Fruit fly (Drosophila melanogaster) whole organism, embryonic: Measurements from ENCODE around the gene apn.

Experiments
- ATbp ChIP-seq: fragments of 200-800 bp; sonication (Bioruptor generic); optimal IDR thresholded peaks from 2 replicates; lab custom pipeline; 2017; ENCODE audit warnings: missing biosample characterization, mild to moderate bottlenecking, missing genetic modification characterization, missing genetic modification reagents
- Ada2b ChIP-seq: fragments of 200-800 bp; sonication (Bioruptor generic); IDR thresholded peaks from 2 replicates; pipeline ENCODE4 v1.3.6; 2022; ENCODE audit warnings: missing biosample characterization, missing genetic modification characterization
- CG10147 ChIP-seq: fragments of 200-800 bp; sonication (Bioruptor generic); optimal IDR thresholded peaks from 2 replicates; lab custom pipeline; 2019; ENCODE audit warnings: missing biosample characterization, mild to moderate bottlenecking, missing genetic modification characterization, moderate library complexity
- CG10267 ChIP-seq: fragments of 200-800 bp; sonication (Bioruptor generic); optimal IDR thresholded peaks from 2 replicates; lab custom pipeline; 2018; ENCODE audit warnings: missing biosample characterization, mild to moderate bottlenecking, missing genetic modification characterization, moderate library complexity
- CG10543 ChIP-seq: fragments of 200-800 bp; sonication (Bioruptor generic); optimal IDR thresholded peaks from 3 replicates; lab custom pipeline; 2017; ENCODE audit warnings: missing biosample characterization, mild to moderate bottlenecking, missing genetic modification characterization, moderate library complexity
- CG11085 ChIP-seq: fragments of 200-800 bp; sonication (Bioruptor generic); IDR thresholded peaks from 2 replicates; pipeline ENCODE4 v1.3.6; 2022; ENCODE audit warnings: missing biosample characterization, missing genetic modification characterization
- CG12155 ChIP-seq: fragments of 200-800 bp; sonication (Bioruptor generic); optimal IDR thresholded peaks from 3 replicates; lab custom pipeline; 2016; ENCODE audit warnings: missing biosample characterization, missing genetic modification characterization
- CG12236 ChIP-seq: fragments of 200-800 bp; sonication (Bioruptor generic); optimal IDR thresholded peaks from 2 replicates; lab custom pipeline; 2016; ENCODE audit warnings: missing biosample characterization, missing genetic modification characterization
- CG12299 ChIP-seq: fragments of 200-800 bp; sonication (Bioruptor generic); optimal IDR thresholded peaks from 2 replicates; lab custom pipeline; 2018; ENCODE audit warnings: missing biosample characterization, mild to moderate bottlenecking, missing genetic modification characterization
- CG12942 ChIP-seq: fragments of 200-800 bp; sonication (Bioruptor generic); optimal IDR thresholded peaks from 3 replicates; lab custom pipeline; 2016; ENCODE audit warnings: missing biosample characterization, missing genetic modification characterization
- CG15073 ChIP-seq: fragments of 200-800 bp; sonication (Bioruptor generic); optimal IDR thresholded peaks from 2 replicates; lab custom pipeline; 2016; ENCODE audit warnings: missing biosample characterization, missing genetic modification characterization
- CG1529 ChIP-seq: fragments of 200-800 bp; sonication (Bioruptor generic); optimal IDR thresholded peaks from 3 replicates; lab custom pipeline; 2018; ENCODE audit warnings: missing biosample characterization, missing genetic modification characterization
- CG15514 ChIP-seq: fragments of 200-800 bp; sonication (Bioruptor generic); optimal IDR thresholded peaks from 3 replicates; lab custom pipeline; 2017; ENCODE audit warnings: missing biosample characterization, missing genetic modification characterization, mild to moderate bottlenecking, moderate library complexity, missing genetic modification reagents
- CG1603 ChIP-seq: fragments of 200-800 bp; sonication (Bioruptor generic); optimal IDR thresholded peaks from 2 replicates; lab custom pipeline; 2019; ENCODE audit warnings: missing biosample characterization, mild to moderate bottlenecking, missing genetic modification characterization, moderate library complexity
- CG16815 ChIP-seq: fragments of 200-800 bp; sonication (Bioruptor generic); optimal IDR thresholded peaks from 3 replicates; lab custom pipeline; 2017; ENCODE audit warnings: missing biosample characterization, mild to moderate bottlenecking, missing genetic modification characterization
- CG17186 ChIP-seq: fragments of 200-800 bp; sonication (Bioruptor generic); optimal IDR thresholded peaks from 3 replicates; lab custom pipeline; 2017; ENCODE audit warnings: missing biosample characterization, missing genetic modification reagents, missing genetic modification characterization
- CG18262 ChIP-seq: fragments of 200-800 bp; optimal IDR thresholded peaks from 3 replicates; lab custom pipeline; 2019; ENCODE audit warnings: missing biosample characterization, mild to moderate bottlenecking, missing genetic modification characterization, moderate library complexity
- CG2889 ChIP-seq: fragments of 200-800 bp; sonication (Bioruptor generic); IDR thresholded peaks from 3 replicates; pipeline ENCODE4 v1.3.6; 2022; ENCODE audit warnings: missing biosample characterization, missing genetic modification characterization
- CG4730 ChIP-seq: fragments of 200-800 bp; sonication (Bioruptor generic); IDR thresholded peaks from 2 replicates; pipeline ENCODE4 v1.3.6; 2022; ENCODE audit warnings: missing biosample characterization, missing genetic modification characterization
- CG5245 ChIP-seq: fragments of 200-800 bp; sonication (Bioruptor generic); optimal IDR thresholded peaks from 3 replicates; lab custom pipeline; 2016; ENCODE audit warnings: missing biosample characterization, missing genetic modification characterization
- CG6813 ChIP-seq: fragments of 200-800 bp; sonication (Bioruptor generic); optimal IDR thresholded peaks from 2 replicates; lab custom pipeline; 2017; ENCODE audit warnings: missing biosample characterization, missing genetic modification characterization, mild to moderate bottlenecking, moderate library complexity, missing genetic modification reagents
- CG7357 ChIP-seq: fragments of 200-800 bp; sonication (Bioruptor generic); IDR thresholded peaks from 3 replicates; pipeline ENCODE4 v1.3.6; 2022; ENCODE audit warnings: missing biosample characterization, missing genetic modification characterization
- CG8944 ChIP-seq: fragments of 200-800 bp; sonication (Bioruptor generic); optimal IDR thresholded peaks from 3 replicates; lab custom pipeline; 2016; ENCODE audit warnings: missing biosample characterization, missing genetic modification characterization
- CTCF ChIP-seq: fragments of 200-800 bp; sonication (Bioruptor generic); optimal IDR thresholded peaks from 2 replicates; lab custom pipeline; 2017; ENCODE audit warnings: missing biosample characterization, mild to moderate bottlenecking, missing genetic modification characterization, moderate library complexity
- D19B ChIP-seq: fragments of 200-800 bp; sonication (Bioruptor generic); optimal IDR thresholded peaks from 2 replicates; lab custom pipeline; 2017; ENCODE audit warnings: missing biosample characterization, mild to moderate bottlenecking, missing genetic modification characterization
- Dbx ChIP-seq: fragments of 200-800 bp; sonication (Bioruptor generic); IDR thresholded peaks from 3 replicates; pipeline ENCODE4 v1.3.6; 2022; ENCODE audit warnings: missing biosample characterization, missing genetic modification characterization
- Dfd ChIP-seq, 2 experiments: fragments of >200 bp; optimal IDR thresholded peaks; 2 replicates each; lab custom pipeline; 2017; ENCODE audit warnings: missing biosample characterization in 2 of 2, missing genetic modification characterization in 2 of 2
- E2f2 ChIP-seq: fragments of 200-800 bp; sonication (Bioruptor generic); IDR thresholded peaks from 2 replicates; pipeline ENCODE4 v1.3.6; 2022; ENCODE audit warnings: missing biosample characterization, missing genetic modification characterization
- HHEX ChIP-seq: fragments of 200-800 bp; sonication (Bioruptor generic); optimal IDR thresholded peaks from 3 replicates; lab custom pipeline; 2017; ENCODE audit warnings: missing biosample characterization, mild to moderate bottlenecking, missing genetic modification characterization, missing genetic modification reagents
- Nf-YB ChIP-seq: fragments of 200-800 bp; sonication (Bioruptor generic); optimal IDR thresholded peaks from 3 replicates; lab custom pipeline; 2019; ENCODE audit warnings: missing biosample characterization, mild to moderate bottlenecking, missing genetic modification characterization, moderate library complexity
- Sox102F ChIP-seq: fragments of 200-800 bp; sonication (Bioruptor generic); optimal IDR thresholded peaks from 2 replicates; lab custom pipeline; 2018; ENCODE audit warnings: missing biosample characterization, mild to moderate bottlenecking, missing genetic modification characterization, moderate library complexity
- TFAM ChIP-seq: fragments of 200-800 bp; sonication (Bioruptor generic); optimal IDR thresholded peaks from 2 replicates; lab custom pipeline; 2017; ENCODE audit warnings: missing biosample characterization, missing genetic modification characterization, inconsistent platforms
- Taf1 ChIP-seq: fragments of 200-800 bp; sonication (Bioruptor generic); IDR thresholded peaks from 2 replicates; pipeline ENCODE4 v1.3.6; 2022; ENCODE audit warnings: missing biosample characterization, missing genetic modification characterization
- abd-A ChIP-seq: fragments of 200-800 bp; sonication (Bioruptor generic); optimal IDR thresholded peaks from 3 replicates; lab custom pipeline; 2019; ENCODE audit warnings: missing biosample characterization, mild to moderate bottlenecking, missing genetic modification characterization, moderate library complexity
- ato ChIP-seq: fragments of 200-800 bp; sonication (Bioruptor generic); IDR thresholded peaks from 2 replicates; pipeline ENCODE4 v1.3.6; 2022; ENCODE audit warnings: missing biosample characterization, missing genetic modification characterization; ENCODE audit not compliant: partially characterized antibody
- bcd ChIP-seq: fragments of 200-800 bp; sonication (Bioruptor generic); optimal IDR thresholded peaks from 2 replicates; lab custom pipeline; 2017; ENCODE audit warnings: missing biosample characterization, mild to moderate bottlenecking, missing genetic modification characterization
- dpn ChIP-seq, 2 experiments: fragments of 200-800 bp; sonication (Bioruptor generic); optimal IDR thresholded peaks; 3 replicates each; lab custom pipeline; 2016; ENCODE audit warnings: missing biosample characterization in 2 of 2, missing genetic modification characterization in 2 of 2
- ems ChIP-seq: fragments of 200-800 bp; sonication (Bioruptor generic); optimal IDR thresholded peaks from 3 replicates; lab custom pipeline; 2016; ENCODE audit warnings: missing biosample characterization, missing genetic modification characterization
- exex ChIP-seq: fragments of 200-800 bp; sonication (Bioruptor generic); optimal IDR thresholded peaks from 4 replicates; lab custom pipeline; 2018; ENCODE audit warnings: missing biosample characterization, mild to moderate bottlenecking, missing genetic modification characterization, moderate library complexity
- fru ChIP-seq: fragments of >200 bp; optimal IDR thresholded peaks from 2 replicates; lab custom pipeline; 2017
- gsb ChIP-seq: fragments of 200-800 bp; sonication (Bioruptor generic); IDR thresholded peaks from 2 replicates; pipeline ENCODE4 v1.3.6; 2022; ENCODE audit warnings: missing biosample characterization, missing genetic modification characterization
- ken ChIP-seq: fragments of 200-800 bp; sonication (Bioruptor generic); IDR thresholded peaks from 3 replicates; pipeline ENCODE4 v1.3.6; 2022; ENCODE audit warnings: missing biosample characterization, missing genetic modification characterization
- lmd ChIP-seq: fragments of 200-800 bp; sonication (Bioruptor generic); IDR thresholded peaks from 2 replicates; pipeline ENCODE4 v1.3.6; 2022; ENCODE audit warnings: missing biosample characterization, missing genetic modification characterization
- nau ChIP-seq: fragments of 200-800 bp; sonication (Bioruptor generic); optimal IDR thresholded peaks from 3 replicates; lab custom pipeline; 2017; ENCODE audit warnings: missing biosample characterization, mild to moderate bottlenecking, missing genetic modification characterization, missing genetic modification reagents
- nerfin-1 ChIP-seq: fragments of 200-800 bp; sonication (Bioruptor generic); optimal IDR thresholded peaks from 3 replicates; lab custom pipeline; 2019; ENCODE audit warnings: missing biosample characterization, mild to moderate bottlenecking, missing genetic modification characterization, moderate library complexity
- pfk ChIP-seq: fragments of 200-800 bp; sonication (Bioruptor generic); optimal IDR thresholded peaks from 2 replicates; lab custom pipeline; 2018; ENCODE audit warnings: missing biosample characterization, mild to moderate bottlenecking, missing genetic modification characterization, moderate library complexity
- pnt ChIP-seq: fragments of 200-800 bp; sonication (Bioruptor generic); optimal IDR thresholded peaks from 3 replicates; lab custom pipeline; 2016; ENCODE audit warnings: missing biosample characterization, missing genetic modification characterization
- scrt ChIP-seq: fragments of 200-800 bp; sonication (Bioruptor generic); optimal IDR thresholded peaks from 2 replicates; lab custom pipeline; 2018; ENCODE audit warnings: missing biosample characterization, mild to moderate bottlenecking, missing genetic modification characterization, moderate library complexity
- sens-2 ChIP-seq: fragments of 200-800 bp; sonication (Bioruptor generic); IDR thresholded peaks from 2 replicates; pipeline ENCODE4 v1.3.6; 2022; ENCODE audit warnings: missing biosample characterization, missing genetic modification characterization
- slbo ChIP-seq: fragments of 200-800 bp; sonication (Bioruptor generic); IDR thresholded peaks from 2 replicates; pipeline ENCODE4 v1.3.6; 2022; ENCODE audit warnings: missing biosample characterization, missing genetic modification characterization
- toy ChIP-seq: fragments of 200-800 bp; sonication (Bioruptor generic); IDR thresholded peaks from 2 replicates; pipeline ENCODE4 v1.3.6; 2022; ENCODE audit warnings: missing biosample characterization, missing genetic modification characterization
- vfl ChIP-seq: fragments of 200-800 bp; sonication (Bioruptor generic); optimal IDR thresholded peaks from 2 replicates; lab custom pipeline; 2016; ENCODE audit warnings: missing biosample characterization, missing genetic modification characterization

Gene apn

DNA sequence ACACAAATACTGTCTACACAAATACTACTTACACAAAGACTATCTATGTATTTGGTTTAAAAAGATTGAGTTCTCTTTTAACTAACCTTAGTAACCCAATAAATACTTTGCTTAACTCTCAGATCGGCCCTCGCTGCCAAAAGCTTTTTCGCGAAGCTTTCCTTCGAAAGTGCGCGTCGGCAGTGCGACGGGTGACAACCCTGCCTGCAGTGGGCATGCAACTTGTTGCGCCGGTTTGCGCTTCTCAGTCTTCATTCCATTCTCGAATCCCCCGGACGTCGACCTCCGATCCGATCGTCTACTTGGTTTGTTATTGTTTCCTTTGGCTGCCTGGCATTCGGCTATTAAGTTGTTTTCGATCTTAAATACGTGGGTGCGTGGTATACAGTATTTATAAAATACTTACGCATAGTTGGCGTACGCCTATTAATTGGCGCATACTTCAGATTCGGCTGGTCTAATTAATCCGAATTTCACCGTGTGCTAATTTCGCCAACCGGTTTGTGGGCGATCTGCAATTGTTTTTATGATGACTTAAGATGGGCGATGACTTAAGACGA lies 28.4 kb downstream of the apn start, which contains the start of gene CG11686:
Gene CG11686 (plus strand): TSS at position 243 of the 560 bp plus-strand sequence.
- TF ChIP-seq CG2889 (GFP tag; lab: Robert Waterston, UW) (no peak), Sox102F (GFP tag; lab: Kevin White, UChicago) (no peak), Ada2b (GFP tag; lab: Robert Waterston, UW) (no peak), Taf1 (GFP tag; lab: Robert Waterston, UW) (no peak), CG15073 (GFP tag; lab: Kevin White, UChicago) (no peak), CG1529 (GFP tag; lab: Kevin White, UChicago) (no peak), TFAM (no peak), lmd (GFP tag; lab: Robert Waterston, UW) (no peak), Nf-YB (GFP tag; lab: Kevin White, UChicago) (no peak), nau (GFP tag; lab: Kevin White, UChicago) (no peak), CG12236 (GFP tag; lab: Kevin White, UChicago) (no peak), Dbx (GFP tag; lab: Robert Waterston, UW) (no peak), CG16815 (GFP tag; lab: Kevin White, UChicago) (no peak), CG5245 (GFP tag; lab: Kevin White, UChicago) (no peak), ken (GFP tag; lab: Robert Waterston, UW) (no peak), CG1603 (tag; lab: Kevin White, UChicago) (peak; percentile 18), ems (GFP tag; lab: Kevin White, UChicago) (no peak), pnt (no peak), exex (tag; lab: Kevin White, UChicago) (no peak), vfl (GFP tag; lab: Kevin White, UChicago) (no peak), pfk (GFP tag; lab: Kevin White, UChicago) (no peak), sens-2 (GFP tag; lab: Robert Waterston, UW) (0 out of 2 replicates have a peak, but pooled peaks have one; percentile 19), dpn (GFP tag; optimal IDR thresholded peaks at IDR 0.05; lab: Kevin White, UChicago) (no peak), CG4730 (GFP tag; lab: Robert Waterston, UW) (no peak), CTCF (GFP tag; lab: Kevin White, UChicago) (no peak), toy (no peak), ATbp (GFP tag; lab: Kevin White, UChicago) (no peak), Dfd (GFP tag; optimal IDR thresholded peaks at IDR 0.05; lab: Kevin White, UChicago) (no peak), CG17186 (GFP tag; lab: Kevin White, UChicago) (peak; percentile 50), CG12942 (GFP tag; lab: Kevin White, UChicago) (no peak), ato (GFP tag; lab: Robert Waterston, UW) (peak; percentile 24; the same call in 1 of the 2 replicates), CG12299 (no peak), CG10147 (GFP tag; lab: Kevin White, UChicago) (peak; percentile 1), CG6813 (peak; percentile 6), slbo (GFP tag; lab: Robert Waterston, UW) (peak; percentile 35; the same call in 1 of the 2 replicates), CG10543 (GFP tag; lab: Kevin White, UChicago) (no peak), abd-A (tag; lab: Kevin White, UChicago) (no peak), CG18262 (tag; lab: Kevin White, UChicago) (no peak), HHEX (GFP tag; lab: Kevin White, UChicago) (no peak), bcd (GFP tag; lab: Kevin White, UChicago) (no peak), scrt (GFP tag; lab: Kevin White, UChicago) (peak; percentile 97), CG12155 (GFP tag; lab: Kevin White, UChicago) (no peak), D19B (GFP tag; lab: Kevin White, UChicago) (no peak), CG10267 (tag; lab: Kevin White, UChicago) (no peak), E2f2 (GFP tag; lab: Robert Waterston, UW) (peak; percentile 14; the same call in 1 of the 2 replicates), CG8944 (no peak), CG7357 (no peak), fru (lab: Kevin White, UChicago) (no peak), CG15514 (peak; percentile 14), CG11085 (GFP tag; lab: Robert Waterston, UW) (no peak), nerfin-1 (no peak), gsb (no peak)
